Fruit fly (Drosophila melanogaster) whole organism, embryonic: ENCODE data around the gene CG7352.

Source experiments
- Ada2b ChIP-seq: fragments of 200-800 bp; sonication (Bioruptor generic); IDR thresholded peaks from 2 replicates; pipeline ENCODE4 v1.3.6; 2022; ENCODE audit warnings: missing biosample characterization, missing genetic modification characterization
- Antp ChIP-seq: fragments of 200-800 bp; sonication (Bioruptor generic); optimal IDR thresholded peaks from 3 replicates; lab custom pipeline; 2016; ENCODE audit warnings: missing biosample characterization, missing genetic modification characterization
- Awh ChIP-seq: fragments of 200-800 bp; sonication (Bioruptor generic); IDR thresholded peaks from 2 replicates; pipeline ENCODE4, ENCODE4 v1.3.6; 2022; ENCODE audit warnings: missing biosample characterization, missing genetic modification characterization
- CG11093 ChIP-seq: fragments of 200-800 bp; sonication (Bioruptor generic); IDR thresholded peaks from 3 replicates; pipeline ENCODE4 v1.3.6; 2022; ENCODE audit warnings: missing biosample characterization, missing genetic modification characterization
- CG11247 ChIP-seq: fragments of 200-800 bp; sonication (Bioruptor generic); IDR thresholded peaks from 2 replicates; pipeline ENCODE4 v1.3.6; 2022; ENCODE audit warnings: missing biosample characterization, missing genetic modification characterization
- CG11398 ChIP-seq: fragments of 200-800 bp; sonication (Bioruptor generic); optimal IDR thresholded peaks from 2 replicates; lab custom pipeline; 2016; ENCODE audit warnings: missing biosample characterization, missing genetic modification characterization
- CG12071 ChIP-seq: fragments of 200-800 bp; sonication (Bioruptor generic); optimal IDR thresholded peaks from 3 replicates; lab custom pipeline; 2018; ENCODE audit warnings: missing biosample characterization, mild to moderate bottlenecking, missing genetic modification characterization
- CG12391 ChIP-seq: fragments of 200-800 bp; sonication (Bioruptor generic); optimal IDR thresholded peaks from 3 replicates; lab custom pipeline; 2018; ENCODE audit warnings: missing biosample characterization, mild to moderate bottlenecking, missing genetic modification characterization, moderate library complexity
- CG13424 ChIP-seq: fragments of 200-800 bp; sonication (Bioruptor generic); optimal IDR thresholded peaks from 2 replicates; lab custom pipeline; 2019; ENCODE audit warnings: missing biosample characterization, mild to moderate bottlenecking, missing genetic modification characterization, moderate library complexity
- CG16779 ChIP-seq: fragments of 200-800 bp; sonication (Bioruptor generic); IDR thresholded peaks from 2 replicates; pipeline ENCODE4 v1.3.6; 2022; ENCODE audit warnings: missing biosample characterization, missing genetic modification characterization
- CG17359 ChIP-seq: fragments of 200-800 bp; sonication (Bioruptor generic); optimal IDR thresholded peaks from 3 replicates; lab custom pipeline; 2018; ENCODE audit warnings: missing biosample characterization, mild to moderate bottlenecking, missing genetic modification characterization, moderate library complexity
- CG17612 ChIP-seq: fragments of 200-800 bp; sonication (Bioruptor generic); IDR thresholded peaks from 2 replicates; pipeline ENCODE4 v1.3.6; 2022; ENCODE audit warnings: missing biosample characterization, missing genetic modification characterization
- CG18476 ChIP-seq: fragments of 200-800 bp; sonication (Bioruptor generic); optimal IDR thresholded peaks from 2 replicates; lab custom pipeline; 2016; ENCODE audit warnings: missing biosample characterization, mild to moderate bottlenecking, missing genetic modification characterization
- CG3163 ChIP-seq: fragments of 200-800 bp; sonication (Bioruptor generic); optimal IDR thresholded peaks from 3 replicates; lab custom pipeline; 2016; ENCODE audit warnings: missing biosample characterization, missing genetic modification characterization
- CG3726 ChIP-seq: fragments of 200-800 bp; sonication (Bioruptor generic); IDR thresholded peaks from 3 replicates; pipeline ENCODE4, ENCODE4 v1.3.6; 2022; ENCODE audit warnings: missing biosample characterization, missing genetic modification characterization
- CG3847 ChIP-seq: fragments of 200-800 bp; sonication (Bioruptor generic); IDR thresholded peaks from 2 replicates; pipeline ENCODE4 v1.3.6; 2022; ENCODE audit warnings: missing biosample characterization, missing genetic modification characterization
- CG6654 ChIP-seq: fragments of 200-800 bp; sonication (Bioruptor generic); optimal IDR thresholded peaks from 2 replicates; lab custom pipeline; 2017; ENCODE audit warnings: missing biosample characterization, mild to moderate bottlenecking, missing genetic modification characterization
- CG7271 ChIP-seq: fragments of 200-800 bp; sonication (Bioruptor generic); optimal IDR thresholded peaks from 2 replicates; lab custom pipeline; 2018; ENCODE audit warnings: missing biosample characterization, mild to moderate bottlenecking, missing genetic modification characterization, moderate library complexity
- CG9817 ChIP-seq: fragments of 200-800 bp; sonication (Bioruptor generic); optimal IDR thresholded peaks from 2 replicates; lab custom pipeline; 2018; ENCODE audit warnings: missing biosample characterization, mild to moderate bottlenecking, missing genetic modification characterization, moderate library complexity
- Gsc ChIP-seq: fragments of 200-800 bp; sonication (Bioruptor generic); IDR thresholded peaks from 2 replicates; pipeline ENCODE4 v1.3.6; 2022; ENCODE audit warnings: missing biosample characterization, missing genetic modification characterization
- HLH3B ChIP-seq: fragments of 200-800 bp; sonication (Bioruptor generic); IDR thresholded peaks from 2 replicates; pipeline ENCODE4 v1.3.6; 2022; ENCODE audit warnings: missing biosample characterization, missing genetic modification characterization
- HLH4C ChIP-seq: fragments of 200-800 bp; sonication (Bioruptor generic); IDR thresholded peaks from 3 replicates; pipeline ENCODE4 v1.3.6; 2022; ENCODE audit warnings: missing biosample characterization, missing genetic modification characterization; ENCODE audit not compliant: partially characterized antibody
- Mes4 ChIP-seq: fragments of 200-800 bp; sonication (Bioruptor generic); optimal IDR thresholded peaks from 2 replicates; lab custom pipeline; 2016; ENCODE audit warnings: missing biosample characterization, missing genetic modification characterization
- Myb ChIP-seq: fragments of 200-800 bp; sonication (Bioruptor generic); optimal IDR thresholded peaks from 2 replicates; lab custom pipeline; 2016; ENCODE audit warnings: missing biosample characterization, missing genetic modification characterization
- NC2β ChIP-seq: fragments of 200-800 bp; sonication (Bioruptor generic); optimal IDR thresholded peaks from 2 replicates; lab custom pipeline; 2016; ENCODE audit warnings: missing biosample characterization, missing genetic modification characterization
- Nf-YB ChIP-seq: fragments of 200-800 bp; sonication (Bioruptor generic); optimal IDR thresholded peaks from 3 replicates; lab custom pipeline; 2019; ENCODE audit warnings: missing biosample characterization, mild to moderate bottlenecking, missing genetic modification characterization, moderate library complexity
- Oli ChIP-seq: fragments of 200-800 bp; sonication (Bioruptor generic); optimal IDR thresholded peaks from 2 replicates; lab custom pipeline; 2018; ENCODE audit warnings: missing biosample characterization, mild to moderate bottlenecking, missing genetic modification characterization, moderate library complexity
- Ravus ChIP-seq: fragments of 200-800 bp; sonication (Bioruptor generic); IDR thresholded peaks from 2 replicates; pipeline ENCODE4 v1.3.6; 2022; ENCODE audit warnings: missing biosample characterization, missing genetic modification characterization
- Sox100B ChIP-seq: fragments of 200-800 bp; sonication (Bioruptor generic); optimal IDR thresholded peaks from 3 replicates; lab custom pipeline; 2018; ENCODE audit warnings: missing biosample characterization, mild to moderate bottlenecking, missing genetic modification characterization
- Stat92E ChIP-seq, 3 experiments: fragments of >200 bp in 2 of 3; fragments of 200-800 bp in 1 of 3; sonication (Bioruptor generic) in 1 of 3; optimal IDR thresholded peaks; 2 replicates each; lab custom pipeline; 2017 to 2019; ENCODE audit warnings: missing biosample characterization in 3 of 3, missing genetic modification characterization in 3 of 3, mild to moderate bottlenecking in 1 of 3, moderate library complexity in 1 of 3
- ab ChIP-seq: fragments of 200-800 bp; sonication (Bioruptor generic); optimal IDR thresholded peaks from 2 replicates; lab custom pipeline; 2016; ENCODE audit warnings: missing biosample characterization, missing genetic modification characterization
- aop ChIP-seq: fragments of 200-800 bp; sonication (Bioruptor generic); IDR thresholded peaks from 2 replicates; pipeline ENCODE4 v1.3.6; 2022; ENCODE audit warnings: missing biosample characterization, missing genetic modification characterization
- ato ChIP-seq: fragments of 200-800 bp; sonication (Bioruptor generic); IDR thresholded peaks from 2 replicates; pipeline ENCODE4 v1.3.6; 2022; ENCODE audit warnings: missing biosample characterization, missing genetic modification characterization; ENCODE audit not compliant: partially characterized antibody
- cas ChIP-seq: fragments of 200-800 bp; sonication (Bioruptor generic); IDR thresholded peaks from 2 replicates; pipeline ENCODE4 v1.3.6; 2022; ENCODE audit warnings: missing biosample characterization, missing genetic modification characterization
- chinmo ChIP-seq: fragments of 200-800 bp; sonication (Bioruptor generic); IDR thresholded peaks from 4 replicates; pipeline ENCODE4 v1.3.6; 2022; ENCODE audit warnings: missing biosample characterization, missing genetic modification characterization; ENCODE audit not compliant: partially characterized antibody
- croc ChIP-seq: fragments of 200-800 bp; sonication (Bioruptor generic); conservative IDR thresholded peaks from 3 replicates; pipeline ENCODE4 v1.3.6; 2022; ENCODE audit warnings: missing biosample characterization, missing genetic modification characterization
- danr ChIP-seq: fragments of 200-800 bp; sonication (Bioruptor generic); IDR thresholded peaks from 2 replicates; pipeline ENCODE4 v1.3.6; 2022; ENCODE audit warnings: missing biosample characterization, missing genetic modification characterization
- dm ChIP-seq: fragments of 200-800 bp; sonication (Bioruptor generic); optimal IDR thresholded peaks from 3 replicates; lab custom pipeline; 2016; ENCODE audit warnings: missing biosample characterization, missing genetic modification characterization
- fd102C ChIP-seq: fragments of 200-800 bp; sonication (Bioruptor generic); optimal IDR thresholded peaks from 2 replicates; lab custom pipeline; 2018; ENCODE audit warnings: missing biosample characterization, mild to moderate bottlenecking, missing genetic modification characterization, moderate library complexity
- fd64A ChIP-seq: fragments of 200-800 bp; sonication (Bioruptor generic); optimal IDR thresholded peaks from 3 replicates; lab custom pipeline; 2018; ENCODE audit warnings: missing biosample characterization, mild to moderate bottlenecking, missing genetic modification characterization
- gsb-n ChIP-seq: fragments of 200-800 bp; sonication (Bioruptor generic); optimal IDR thresholded peaks from 3 replicates; lab custom pipeline; 2018; ENCODE audit warnings: missing biosample characterization, mild to moderate bottlenecking, missing genetic modification characterization
- gt ChIP-seq: fragments of 200-800 bp; sonication (Bioruptor generic); IDR thresholded peaks from 2 replicates; pipeline ENCODE4 v1.3.6; 2022; ENCODE audit warnings: missing biosample characterization, missing genetic modification characterization
- ham ChIP-seq: fragments of 200-800 bp; sonication (Bioruptor generic); IDR thresholded peaks from 2 replicates; pipeline ENCODE4 v1.3.6; 2022; ENCODE audit warnings: missing biosample characterization, missing genetic modification characterization
- hkb ChIP-seq, 2 experiments: fragments of 200-800 bp in 1 of 2; fragments of >200 bp in 1 of 2; sonication (Bioruptor generic) in 1 of 2; IDR thresholded peaks in 1 of 2; optimal IDR thresholded peaks in 1 of 2; 2 replicates each; pipeline versions ENCODE4 v1.3.6 to Lab custom; 2017 to 2022; ENCODE audit warnings: missing biosample characterization in 1 of 2, missing genetic modification characterization in 1 of 2
- insv ChIP-seq, 2 experiments: fragments of 200-800 bp; sonication (Bioruptor generic); optimal IDR thresholded peaks; 3 replicates each; lab custom pipeline; 2016 to 2018; ENCODE audit warnings: missing biosample characterization in 2 of 2, missing genetic modification characterization in 2 of 2
- pan ChIP-seq, 4 experiments: fragments of >200 bp in 3 of 4; fragments of 200-800 bp in 1 of 4; sonication (Bioruptor generic) in 1 of 4; optimal IDR thresholded peaks in 3 of 4; IDR thresholded peaks in 1 of 4; 2 replicates each; pipeline versions ENCODE4 v1.3.6 to Lab custom; 2017 to 2022; ENCODE audit warnings: missing biosample characterization in 2 of 4, missing genetic modification characterization in 2 of 4, mixed read lengths in 1 of 4
- pb ChIP-seq: fragments of 200-800 bp; sonication (Bioruptor generic); optimal IDR thresholded peaks from 3 replicates; lab custom pipeline; 2016; ENCODE audit warnings: missing biosample characterization, missing genetic modification characterization
- ranshi ChIP-seq: fragments of 200-800 bp; sonication (Bioruptor generic); IDR thresholded peaks from 2 replicates; pipeline ENCODE4 v1.3.6; 2022; ENCODE audit warnings: missing biosample characterization, missing genetic modification characterization
- slbo ChIP-seq: fragments of 200-800 bp; sonication (Bioruptor generic); IDR thresholded peaks from 2 replicates; pipeline ENCODE4 v1.3.6; 2022; ENCODE audit warnings: missing biosample characterization, missing genetic modification characterization
- twi ChIP-seq: fragments of 200-800 bp; optimal IDR thresholded peaks from 2 replicates; lab custom pipeline; 2019; ENCODE audit warnings: missing biosample characterization, mild to moderate bottlenecking, missing genetic modification characterization, moderate library complexity
- z ChIP-seq: fragments of 200-800 bp; sonication (Bioruptor generic); IDR thresholded peaks from 3 replicates; pipeline ENCODE4 v1.3.6; 2022; ENCODE audit warnings: missing biosample characterization, missing genetic modification characterization

CG7352 gene

DNA sequence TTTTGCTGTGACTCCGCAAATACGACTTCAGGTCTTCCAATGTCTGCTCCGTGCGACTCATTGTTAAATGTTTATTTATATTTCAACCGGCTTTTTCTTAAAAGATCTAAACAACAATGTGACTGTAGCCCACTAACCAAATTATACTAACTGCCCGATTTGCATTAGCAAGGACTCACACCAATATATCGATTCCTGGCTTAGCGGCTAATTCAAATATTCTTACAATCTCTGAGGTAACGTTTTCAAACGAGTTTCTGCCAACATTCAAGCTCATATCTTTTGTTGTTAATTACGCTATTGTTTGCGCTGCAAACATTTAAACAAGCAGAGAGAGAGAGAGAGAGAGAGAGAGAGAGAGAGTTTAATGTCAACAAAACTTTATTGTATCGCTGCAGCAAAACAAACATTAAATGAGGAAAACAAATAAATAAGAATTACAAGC is 38.8 kb upstream of the CG7352 start, which contains the start of gene tex (continued):
- TF ChIP-seq CG3847 (GFP tag; lab: Robert Waterston, UW) = no peak
- TF ChIP-seq CG6654 (GFP tag; lab: Kevin White, UChicago) = no peak
- TF ChIP-seq insv (GFP tag; optimal IDR thresholded peaks at IDR 0.05; lab: Kevin White, UChicago) = peak in 1 of 2 experiments; percentile 57
- peak; percentile 1 for TF ChIP-seq fd102C (GFP tag; lab: Kevin White, UChicago)
- TF ChIP-seq Oli (tag; lab: Kevin White, UChicago) = no peak
- peak in 1 of 3 experiments; percentile 5 for TF ChIP-seq Stat92E (GFP tag; optimal IDR thresholded peaks at IDR 0.05; lab: Kevin White, UChicago)
- no peak for TF ChIP-seq cas
- no peak for TF ChIP-seq chinmo
- TF ChIP-seq HLH3B (GFP tag; lab: Robert Waterston, UW) = no peak
- TF ChIP-seq gt (GFP tag; lab: Robert Waterston, UW) = no peak
- TF ChIP-seq Awh = peak; percentile 88
- TF ChIP-seq fd64A (GFP tag; lab: Kevin White, UChicago) = peak; percentile 81
- no peak for TF ChIP-seq twi
- TF ChIP-seq pb = no peak
- peak; percentile 27 for TF ChIP-seq CG12391 (tag; lab: Kevin White, UChicago)
- no peak for TF ChIP-seq hkb (optimal IDR thresholded peaks at IDR 0.05; lab: Kevin White, UChicago)
- TF ChIP-seq hkb (GFP tag; IDR thresholded peaks at IDR 0.05; lab: Robert Waterston, UW) = peak; percentile 37; the same call in 1 of the 2 replicates
- no peak for TF ChIP-seq croc (GFP tag; lab: Robert Waterston, UW)
- no peak for TF ChIP-seq CG11398
- TF ChIP-seq ab (GFP tag; lab: Kevin White, UChicago) = no peak
- no peak for TF ChIP-seq pan (optimal IDR thresholded peaks at IDR 0.05; lab: Kevin White, UChicago)
- no peak for TF ChIP-seq pan (GFP tag; optimal IDR thresholded peaks at IDR 0.05 in 1 of 2, IDR thresholded peaks at IDR 0.05 in 1 of 2)
- no peak for TF ChIP-seq dm
- no peak for TF ChIP-seq Gsc (GFP tag; lab: Robert Waterston, UW)
- TF ChIP-seq ranshi (GFP tag; lab: Robert Waterston, UW) = no peak
- peak; percentile 59 for TF ChIP-seq Myb (GFP tag; lab: Kevin White, UChicago)
- peak; percentile 55 for TF ChIP-seq CG17359
- no peak for TF ChIP-seq CG16779 (GFP tag; lab: Robert Waterston, UW)
- no peak for TF ChIP-seq Sox100B (GFP tag; lab: Kevin White, UChicago)
- TF ChIP-seq Mes4 = peak; percentile 35
- TF ChIP-seq CG13424 (tag; lab: Kevin White, UChicago) = peak; percentile 4
- no peak for TF ChIP-seq CG11093 (GFP tag; lab: Robert Waterston, UW)
- TF ChIP-seq NC2β (GFP tag; lab: Kevin White, UChicago) = peak; percentile 12
- TF ChIP-seq HLH4C (GFP tag; lab: Robert Waterston, UW) = no peak
- TF ChIP-seq CG18476 (GFP tag; lab: Kevin White, UChicago) = no peak
- no peak for TF ChIP-seq ham (GFP tag; lab: Robert Waterston, UW)
- no peak for TF ChIP-seq danr
- no peak for TF ChIP-seq aop
- no peak for TF ChIP-seq Antp (GFP tag; lab: Kevin White, UChicago)
- no peak for TF ChIP-seq Ada2b (GFP tag; lab: Robert Waterston, UW)
- TF ChIP-seq Nf-YB (GFP tag; lab: Kevin White, UChicago) = peak; percentile 12
- TF ChIP-seq CG12071 (GFP tag; lab: Kevin White, UChicago) = peak; percentile 32
- no peak for TF ChIP-seq CG3726
- TF ChIP-seq slbo (GFP tag; lab: Robert Waterston, UW) = no peak
- no peak for TF ChIP-seq Ravus (GFP tag; lab: Robert Waterston, UW)
- TF ChIP-seq CG7271 (tag; lab: Kevin White, UChicago) = peak; percentile 44
- TF ChIP-seq ato (GFP tag; lab: Robert Waterston, UW) = no peak
- no peak for TF ChIP-seq CG3163 (GFP tag; lab: Kevin White, UChicago)
- TF ChIP-seq gsb-n = no peak
- no peak for TF ChIP-seq z
- TF ChIP-seq CG11247 (GFP tag; lab: Robert Waterston, UW) = no peak
- no peak for TF ChIP-seq CG9817 (tag; lab: Kevin White, UChicago)
- TF ChIP-seq CG17612 (GFP tag; lab: Robert Waterston, UW) = no peak
